Worm (Caenorhabditis elegans): ENCODE results near the gene T20B12.3.

DNA sequence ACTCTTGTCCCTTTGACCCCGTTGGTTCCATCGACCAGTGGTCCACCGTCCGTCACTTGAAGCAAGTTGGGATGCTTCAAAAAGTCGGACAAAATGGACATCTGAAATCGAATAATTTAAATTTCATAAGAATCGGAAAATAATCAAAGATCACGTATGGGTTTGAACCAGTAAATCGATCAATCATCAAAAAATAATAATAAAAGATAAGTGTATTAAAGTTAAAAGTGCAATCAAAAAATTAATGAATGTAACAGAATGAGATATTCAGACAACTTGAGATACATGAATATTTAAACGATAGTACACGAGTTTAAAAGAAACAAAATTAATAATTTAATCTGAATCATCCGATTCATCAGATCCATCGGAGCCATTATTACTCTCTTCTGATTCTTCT lies 3.0 kb upstream of the T20B12.3 start, which contains the start of gene T20B12.7:
- no peak for TF ChIP-seq elt-2 (tag; optimal IDR thresholded peaks at IDR 0.05)
- no peak for TF ChIP-seq pqm-1 (tag; optimal IDR thresholded peaks at IDR 0.05)
- no peak for TF ChIP-seq lin-39 (tag; optimal IDR thresholded peaks at IDR 0.05)
- no peak for TF ChIP-seq ZK546.5 (tag; optimal IDR thresholded peaks at IDR 0.05)
- TF ChIP-seq ceh-28 (tag; optimal IDR thresholded peaks at IDR 0.05): no peak
- no peak for TF ChIP-seq nhr-237 (tag; optimal IDR thresholded peaks at IDR 0.05)
- TF ChIP-seq unc-39 (tag; optimal IDR thresholded peaks at IDR 0.05): no peak
- no peak for TF ChIP-seq ceh-16 (tag; optimal IDR thresholded peaks at IDR 0.05)
- no peak for TF ChIP-seq nhr-77 (tag; optimal IDR thresholded peaks at IDR 0.05)
- TF ChIP-seq unc-62 (GFP tag; optimal IDR thresholded peaks at IDR 0.05): no peak
- TF ChIP-seq nhr-11 (tag; optimal IDR thresholded peaks at IDR 0.05): no peak
- no peak for TF ChIP-seq zag-1 (tag; optimal IDR thresholded peaks at IDR 0.05)
